Fruit fly (Drosophila melanogaster) whole organism, embryonic: ENCODE results near the gene Arl5.
A peak's percentile ranks its signal among the peaks of the same experiment; 100 is the strongest.

Experiments
- ATbp ChIP-seq: fragments of 200-800 bp; sonication (Bioruptor generic); optimal IDR thresholded peaks from 2 replicates; lab custom pipeline; 2017; ENCODE audit warnings: missing biosample characterization, mild to moderate bottlenecking, missing genetic modification characterization, missing genetic modification reagents
- CG10147 ChIP-seq: fragments of 200-800 bp; sonication (Bioruptor generic); optimal IDR thresholded peaks from 2 replicates; lab custom pipeline; 2019; ENCODE audit warnings: missing biosample characterization, mild to moderate bottlenecking, missing genetic modification characterization, moderate library complexity
- CG10267 ChIP-seq: fragments of 200-800 bp; sonication (Bioruptor generic); optimal IDR thresholded peaks from 2 replicates; lab custom pipeline; 2018; ENCODE audit warnings: missing biosample characterization, mild to moderate bottlenecking, missing genetic modification characterization, moderate library complexity
- CG10274 ChIP-seq: fragments of 200-800 bp; sonication (Bioruptor generic); optimal IDR thresholded peaks from 3 replicates; lab custom pipeline; 2017; ENCODE audit warnings: missing biosample characterization, mild to moderate bottlenecking, missing genetic modification characterization
- CG10321 ChIP-seq: fragments of 200-800 bp; sonication (Bioruptor generic); IDR thresholded peaks from 2 replicates; pipeline ENCODE4 v1.3.6; 2022; ENCODE audit warnings: missing biosample characterization, missing genetic modification characterization
- CG11504 ChIP-seq: fragments of 200-800 bp; sonication (Bioruptor generic); optimal IDR thresholded peaks from 3 replicates; lab custom pipeline; 2019; ENCODE audit warnings: missing biosample characterization, mild to moderate bottlenecking, missing genetic modification characterization, moderate library complexity
- CG11560 ChIP-seq: fragments of 200-800 bp; sonication (Bioruptor generic); IDR thresholded peaks from 3 replicates; pipeline ENCODE4 v1.3.6; 2022; ENCODE audit warnings: missing biosample characterization, missing genetic modification characterization
- CG12391 ChIP-seq: fragments of 200-800 bp; sonication (Bioruptor generic); optimal IDR thresholded peaks from 3 replicates; lab custom pipeline; 2018; ENCODE audit warnings: missing biosample characterization, mild to moderate bottlenecking, missing genetic modification characterization, moderate library complexity
- CG12659 ChIP-seq: fragments of 200-800 bp; sonication (Bioruptor generic); optimal IDR thresholded peaks from 3 replicates; lab custom pipeline; 2017; ENCODE audit warnings: mild to moderate bottlenecking, missing biosample characterization, missing genetic modification reagents, missing genetic modification characterization
- CG16813 ChIP-seq: fragments of 200-800 bp; sonication (Bioruptor generic); IDR thresholded peaks from 3 replicates; pipeline ENCODE4 v1.3.6; 2022; ENCODE audit warnings: missing biosample characterization, missing genetic modification characterization; ENCODE audit not compliant: partially characterized antibody
- CG2678 ChIP-seq: fragments of 200-800 bp; sonication (Bioruptor generic); optimal IDR thresholded peaks from 3 replicates; lab custom pipeline; 2019; ENCODE audit warnings: missing biosample characterization, mild to moderate bottlenecking, missing genetic modification characterization, moderate library complexity
- CG2712 ChIP-seq: fragments of 200-800 bp; optimal IDR thresholded peaks from 3 replicates; lab custom pipeline; 2019; ENCODE audit warnings: missing biosample characterization, mild to moderate bottlenecking, missing genetic modification characterization, moderate library complexity
- CG30403 ChIP-seq: fragments of 200-800 bp; sonication (Bioruptor generic); optimal IDR thresholded peaks from 3 replicates; lab custom pipeline; 2016; ENCODE audit warnings: missing biosample characterization, missing genetic modification characterization
- CG31441 ChIP-seq: fragments of 200-800 bp; sonication (Bioruptor generic); IDR thresholded peaks from 2 replicates; pipeline ENCODE4 v1.3.6; 2022; ENCODE audit warnings: missing biosample characterization, missing genetic modification characterization
- CG4820 ChIP-seq: fragments of 200-800 bp; sonication (Bioruptor generic); optimal IDR thresholded peaks from 3 replicates; lab custom pipeline; 2016; ENCODE audit warnings: missing biosample characterization, missing genetic modification characterization
- CG7372 ChIP-seq: fragments of 200-800 bp; sonication (Bioruptor generic); IDR thresholded peaks from 2 replicates; pipeline ENCODE4 v1.3.6; 2022; ENCODE audit warnings: missing biosample characterization, missing genetic modification characterization
- CG7839 ChIP-seq: fragments of 200-800 bp; sonication (Bioruptor generic); optimal IDR thresholded peaks from 3 replicates; lab custom pipeline; 2018; ENCODE audit warnings: missing biosample characterization, mild to moderate bottlenecking, missing genetic modification characterization, moderate library complexity
- CG8290 ChIP-seq, 3 experiments: fragments of 200-800 bp; sonication (Bioruptor generic); optimal IDR thresholded peaks; 2 replicates each; lab custom pipeline; 2016 to 2019; ENCODE audit warnings: missing biosample characterization in 3 of 3, missing genetic modification characterization in 3 of 3, mild to moderate bottlenecking in 2 of 3, moderate library complexity in 1 of 3
- CHES-1-like ChIP-seq: fragments of 200-800 bp; sonication (Bioruptor generic); optimal IDR thresholded peaks from 2 replicates; lab custom pipeline; 2016; ENCODE audit warnings: missing biosample characterization, missing genetic modification characterization
- Drgx ChIP-seq: fragments of 200-800 bp; sonication (Bioruptor generic); IDR thresholded peaks from 2 replicates; pipeline ENCODE4 v1.3.6; 2022; ENCODE audit warnings: missing biosample characterization, missing genetic modification characterization
- Ets65A ChIP-seq: fragments of 200-800 bp; sonication (Bioruptor generic); peaks from one replicate; lab custom pipeline; 2016; ENCODE audit warnings: missing biosample characterization, missing genetic modification characterization
- Fer3 ChIP-seq: fragments of 200-800 bp; sonication (Bioruptor generic); optimal IDR thresholded peaks from 2 replicates; lab custom pipeline; 2018; ENCODE audit warnings: missing biosample characterization, mild to moderate bottlenecking, missing genetic modification characterization, moderate library complexity
- Hr51 ChIP-seq, 2 experiments: fragments of 200-800 bp; sonication (Bioruptor generic); optimal IDR thresholded peaks; 2 replicates in 1 of 2; 3 replicates in 1 of 2; lab custom pipeline; 2016 to 2018; ENCODE audit warnings: missing biosample characterization in 2 of 2, missing genetic modification characterization in 2 of 2, mild to moderate bottlenecking in 1 of 2, moderate library complexity in 1 of 2
- Oaz ChIP-seq: fragments of 200-800 bp; sonication (Bioruptor generic); IDR thresholded peaks from 2 replicates; pipeline ENCODE4 v1.3.6; 2022; ENCODE audit warnings: missing biosample characterization, missing genetic modification characterization
- Ptx1 ChIP-seq: fragments of 200-800 bp; sonication (Bioruptor generic); IDR thresholded peaks from 2 replicates; pipeline ENCODE4 v1.3.6; 2022; ENCODE audit warnings: missing biosample characterization, missing genetic modification characterization
- Sin3A ChIP-seq: fragments of >200 bp; optimal IDR thresholded peaks from 2 replicates; lab custom pipeline; 2018
- Sox100B ChIP-seq: fragments of 200-800 bp; sonication (Bioruptor generic); optimal IDR thresholded peaks from 3 replicates; lab custom pipeline; 2018; ENCODE audit warnings: missing biosample characterization, mild to moderate bottlenecking, missing genetic modification characterization
- Xbp1 ChIP-seq: fragments of 200-800 bp; sonication (Bioruptor generic); optimal IDR thresholded peaks from 3 replicates; lab custom pipeline; 2016; ENCODE audit warnings: missing biosample characterization, mild to moderate bottlenecking, missing genetic modification characterization
- cwo ChIP-seq: fragments of 200-800 bp; sonication (Bioruptor generic); optimal IDR thresholded peaks from 3 replicates; lab custom pipeline; 2017; ENCODE audit warnings: missing biosample characterization, missing genetic modification characterization, mild to moderate bottlenecking, moderate library complexity, missing genetic modification reagents
- dmrt99B ChIP-seq: fragments of 200-800 bp; sonication (Bioruptor generic); optimal IDR thresholded peaks from 2 replicates; lab custom pipeline; 2018; ENCODE audit warnings: missing biosample characterization, mild to moderate bottlenecking, missing genetic modification characterization, moderate library complexity
- ewg ChIP-seq: fragments of 200-800 bp; sonication (Bioruptor generic); optimal IDR thresholded peaks from 3 replicates; lab custom pipeline; 2017; ENCODE audit warnings: mild to moderate bottlenecking, missing biosample characterization, missing genetic modification reagents, missing genetic modification characterization
- gem ChIP-seq: fragments of 200-800 bp; sonication (Bioruptor generic); optimal IDR thresholded peaks from 2 replicates; lab custom pipeline; 2019; ENCODE audit warnings: missing biosample characterization, mild to moderate bottlenecking, missing genetic modification characterization, moderate library complexity
- grau ChIP-seq: fragments of 200-800 bp; optimal IDR thresholded peaks from 3 replicates; lab custom pipeline; 2019; ENCODE audit warnings: missing biosample characterization, mild to moderate bottlenecking, missing genetic modification characterization, moderate library complexity
- hkb ChIP-seq, 2 experiments: fragments of 200-800 bp in 1 of 2; fragments of >200 bp in 1 of 2; sonication (Bioruptor generic) in 1 of 2; IDR thresholded peaks in 1 of 2; optimal IDR thresholded peaks in 1 of 2; 2 replicates each; pipeline versions ENCODE4 v1.3.6 to Lab custom; 2017 to 2022; ENCODE audit warnings: missing biosample characterization in 1 of 2, missing genetic modification characterization in 1 of 2
- inv ChIP-seq: fragments of 200-800 bp; sonication (Bioruptor generic); IDR thresholded peaks from 2 replicates; pipeline ENCODE4 v1.3.6; 2022; ENCODE audit warnings: missing biosample characterization, missing genetic modification characterization; ENCODE audit not compliant: partially characterized antibody
- lbe ChIP-seq: fragments of 200-800 bp; sonication (Bioruptor generic); optimal IDR thresholded peaks from 2 replicates; lab custom pipeline; 2016; ENCODE audit warnings: missing biosample characterization, mild to moderate bottlenecking, missing genetic modification characterization
- nmo ChIP-seq: fragments of 200-800 bp; sonication (Bioruptor generic); optimal IDR thresholded peaks from 2 replicates; lab custom pipeline; 2018; ENCODE audit warnings: missing biosample characterization, mild to moderate bottlenecking, missing genetic modification characterization, moderate library complexity
- oc ChIP-seq: fragments of 200-800 bp; sonication (Bioruptor generic); optimal IDR thresholded peaks from 2 replicates; lab custom pipeline; 2018; ENCODE audit warnings: missing biosample characterization, mild to moderate bottlenecking, missing genetic modification characterization, moderate library complexity
- row ChIP-seq: fragments of 200-800 bp; sonication (Bioruptor generic); IDR thresholded peaks from 3 replicates; pipeline ENCODE4 v1.3.6; 2022; ENCODE audit warnings: missing biosample characterization, missing genetic modification characterization
- sens ChIP-seq: fragments of 200-800 bp; sonication (Bioruptor generic); peaks from one replicate; lab custom pipeline; 2016; ENCODE audit warnings: missing biosample characterization, missing genetic modification characterization
- ttk ChIP-seq: fragments of 200-800 bp; sonication (Bioruptor generic); IDR thresholded peaks from 2 replicates; pipeline ENCODE4 v2.1.2; 2022; ENCODE audit warnings: missing biosample characterization, missing genetic modification characterization
- vvl ChIP-seq: fragments of 200-800 bp; sonication (Bioruptor generic); IDR thresholded peaks from 2 replicates; pipeline ENCODE4 v1.3.6; 2022; ENCODE audit warnings: missing biosample characterization, missing genetic modification characterization
- zf30C ChIP-seq: fragments of 200-800 bp; sonication (Bioruptor generic); optimal IDR thresholded peaks from 3 replicates; lab custom pipeline; 2018; ENCODE audit warnings: missing biosample characterization, mild to moderate bottlenecking, missing genetic modification characterization

The Arl5 gene

DNA sequence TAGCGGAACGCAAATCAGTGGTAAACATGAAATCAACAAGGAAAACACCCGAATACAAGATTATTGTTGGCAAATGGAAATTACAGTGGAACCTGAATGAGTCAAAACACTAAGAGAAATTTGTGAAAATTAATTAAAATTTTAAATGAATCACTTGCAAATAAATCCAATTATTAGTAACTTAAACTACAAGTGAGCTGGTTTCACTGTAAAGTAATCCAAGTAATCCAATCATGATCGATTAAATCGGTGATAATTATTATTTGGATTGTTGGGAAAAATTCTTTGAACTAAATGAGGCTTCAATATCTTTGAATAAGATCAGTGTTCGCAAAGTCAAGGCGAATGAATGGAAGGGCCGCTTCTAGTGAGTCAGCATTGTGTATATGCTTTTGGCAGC is 11.2 kb downstream of the Arl5 start (continued):
- no peak for TF ChIP-seq CG16813 (GFP tag; lab: Robert Waterston, UW)
- peak; percentile 12 for TF ChIP-seq CG12391 (tag; lab: Kevin White, UChicago)
- no peak for TF ChIP-seq zf30C (GFP tag; lab: Kevin White, UChicago)
- no peak for TF ChIP-seq CG8290 (GFP tag; optimal IDR thresholded peaks at IDR 0.05; lab: Kevin White, UChicago)
- TF ChIP-seq CG8290 (tag; optimal IDR thresholded peaks at IDR 0.05; lab: Kevin White, UChicago), result no peak
- peak; percentile 2 for TF ChIP-seq Xbp1 (GFP tag; lab: Kevin White, UChicago)
- TF ChIP-seq CG12659 (GFP tag; lab: Kevin White, UChicago), result peak; percentile 20
- no peak for TF ChIP-seq inv
- TF ChIP-seq Oaz (GFP tag; lab: Robert Waterston, UW), result no peak
- peak; percentile 10 for TF ChIP-seq CG2712 (tag; lab: Kevin White, UChicago)
- TF ChIP-seq CG10274 (GFP tag; lab: Kevin White, UChicago), result no peak
- no peak for TF ChIP-seq ewg (GFP tag; lab: Kevin White, UChicago)
- no peak for TF ChIP-seq CG7372 (GFP tag; lab: Robert Waterston, UW)
- peak; percentile 29 for TF ChIP-seq CG30403 (GFP tag; lab: Kevin White, UChicago)

DNA sequence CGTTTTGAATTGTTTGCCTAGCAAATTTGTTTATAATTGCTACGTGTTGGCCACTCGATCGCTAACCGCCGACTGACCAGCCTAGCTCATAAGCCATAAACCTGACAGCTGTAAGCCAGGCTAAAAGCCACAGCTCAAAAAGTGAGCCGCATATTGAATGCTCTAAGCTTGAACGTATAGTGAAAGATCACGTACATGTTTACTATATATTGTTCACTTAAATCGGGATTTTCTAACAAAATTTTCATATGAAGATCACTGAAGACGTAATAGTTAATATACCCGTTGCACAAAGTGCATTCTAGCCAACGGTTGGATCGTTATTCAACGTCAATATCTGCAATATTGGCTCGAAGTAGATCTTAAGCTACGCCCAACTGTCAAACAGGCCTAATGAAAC is 13.2 kb downstream of the Arl5 start:
- no peak for TF ChIP-seq ATbp (GFP tag; lab: Kevin White, UChicago)
- TF ChIP-seq Drgx (GFP tag; lab: Robert Waterston, UW), result 0 out of 2 replicates have a peak, but pooled peaks have one; percentile 18
- TF ChIP-seq row (GFP tag; lab: Robert Waterston, UW), result 0 out of 3 replicates have a peak, but pooled peaks have one; percentile 14
- peak; percentile 4 for TF ChIP-seq Ets65A (GFP tag; lab: Kevin White, UChicago)

DNA sequence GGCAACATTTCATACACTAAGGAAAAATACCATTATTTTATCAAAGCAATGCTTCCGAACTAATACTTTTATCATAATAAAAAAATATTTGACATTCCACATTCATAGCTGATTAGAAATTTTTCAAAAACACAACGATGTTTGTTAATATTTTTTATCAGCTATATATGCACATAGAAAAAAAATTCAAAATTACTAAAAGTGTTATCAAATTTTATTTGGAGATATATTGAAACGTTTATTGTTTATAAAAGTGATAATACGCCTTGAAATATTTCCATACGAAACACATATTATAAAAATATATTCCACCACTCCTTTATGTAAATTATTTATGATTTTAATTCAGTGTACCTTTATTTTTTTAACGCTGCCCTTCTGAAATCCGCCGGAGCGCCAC is 13.9 kb downstream of the Arl5 start:
- TF ChIP-seq CG10321 (GFP tag; lab: Robert Waterston, UW), result no peak
- TF ChIP-seq cwo (GFP tag; lab: Kevin White, UChicago), result peak; percentile 2
- no peak for TF ChIP-seq CG10147
- no peak for TF ChIP-seq Drgx (GFP tag; lab: Robert Waterston, UW)
- peak in 1 of 2 experiments; percentile 35 for TF ChIP-seq Hr51 (GFP tag; optimal IDR thresholded peaks at IDR 0.05; lab: Kevin White, UChicago)
- no peak for TF ChIP-seq Sin3A
- TF ChIP-seq hkb (optimal IDR thresholded peaks at IDR 0.05; lab: Kevin White, UChicago), result no peak
- no peak for TF ChIP-seq hkb (GFP tag; IDR thresholded peaks at IDR 0.05; lab: Robert Waterston, UW)
- peak; percentile 12 for TF ChIP-seq Sox100B
- 0 out of 2 replicates have a peak, but pooled peaks have one; percentile 29 for TF ChIP-seq Ptx1
- TF ChIP-seq CG7839 (tag; lab: Kevin White, UChicago), result peak; percentile 44
- TF ChIP-seq CHES-1-like (GFP tag; lab: Kevin White, UChicago), result no peak
- peak; percentile 21 for TF ChIP-seq nmo
- TF ChIP-seq sens (GFP tag; lab: Kevin White, UChicago), result peak; percentile 77
- TF ChIP-seq CG2678 (tag; lab: Kevin White, UChicago), result peak; percentile 43
- TF ChIP-seq Fer3 (tag; lab: Kevin White, UChicago), result peak; percentile 1
- no peak for TF ChIP-seq oc
- no peak for TF ChIP-seq lbe
- no peak for TF ChIP-seq CG11560 (tag; lab: Robert Waterston, UW)
- TF ChIP-seq grau (tag; lab: Kevin White, UChicago), result peak; percentile 12
- peak; percentile 3 for TF ChIP-seq CG10267 (tag; lab: Kevin White, UChicago)
- 0 out of 3 replicates have a peak, but pooled peaks have one; percentile 19 for TF ChIP-seq row (GFP tag; lab: Robert Waterston, UW)
- no peak for TF ChIP-seq ttk (GFP tag; lab: Robert Waterston, UW)
- peak; percentile 56 for TF ChIP-seq gem (tag; lab: Kevin White, UChicago)
- TF ChIP-seq dmrt99B, result peak; percentile 53
- TF ChIP-seq vvl, result peak; percentile 14; the same call in 1 of the 2 replicates
- no peak for TF ChIP-seq CG4820
- TF ChIP-seq CG31441 (GFP tag; lab: Robert Waterston, UW), result 0 out of 2 replicates have a peak, but pooled peaks have one; percentile 16
- peak; percentile 44 for TF ChIP-seq CG11504 (tag; lab: Kevin White, UChicago)
